Worm (Caenorhabditis elegans): ENCODE results near the gene nhr-8.

- TF ChIP-seq lin-54 (GFP tag; optimal IDR thresholded peaks at IDR 0.05) (no peak), hrde-1 (tag; optimal IDR thresholded peaks at IDR 0.05; ENCODE audit: borderline replicate concordance) (no peak), F57A8.1 (GFP tag; optimal IDR thresholded peaks at IDR 0.05) (no peak)
Observed at ce11 chrIV:7692451-7692850, 18.3 kb upstream of the nhr-8 start.

All from whole organism, young adult.